Fruit fly (Drosophila melanogaster): Measurements from ENCODE around the gene COX5A.

The COX5A gene

DNA sequence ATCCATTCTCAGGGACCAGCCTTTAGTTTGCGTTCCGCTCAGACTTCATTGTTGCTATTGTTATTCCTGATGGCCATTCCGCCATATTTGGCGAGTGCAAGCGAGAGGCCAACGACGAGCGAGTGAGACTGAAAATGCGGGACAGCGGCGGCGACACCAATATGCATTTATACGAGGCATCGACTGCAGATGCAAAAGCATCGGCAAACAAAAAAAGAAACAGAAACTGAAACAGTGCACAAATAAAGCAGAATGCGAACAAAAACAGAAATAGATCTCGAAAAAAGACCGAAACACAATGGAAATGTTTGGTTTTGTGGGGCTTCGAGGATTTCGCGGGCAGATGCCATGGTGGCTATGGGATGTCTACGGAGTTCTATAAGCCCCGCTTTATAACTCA, 39.9 kb downstream of the COX5A start (continued):
- TF ChIP-seq CG32006 (GFP tag; optimal IDR thresholded peaks at IDR 0.05) (no peak), CG6854 (GFP tag; optimal IDR thresholded peaks at IDR 0.05) (peak; percentile 40), cyc (GFP tag; optimal IDR thresholded peaks at IDR 0.05) (no peak), Hr38 (GFP tag; optimal IDR thresholded peaks at IDR 0.05) (no peak), Ets96B (tag; optimal IDR thresholded peaks at IDR 0.05) (peak; percentile 37), Blimp-1 (GFP tag; optimal IDR thresholded peaks at IDR 0.05) (no peak), Met (GFP tag; optimal IDR thresholded peaks at IDR 0.05) (no peak), vri (GFP tag; optimal IDR thresholded peaks at IDR 0.05) (no peak), CG8119 (GFP tag; IDR thresholded peaks at IDR 0.05) (0 out of 3 replicates have a peak, but pooled peaks have one; percentile 34), net (GFP tag; optimal IDR thresholded peaks at IDR 0.05) (peak; percentile 9), Smox (GFP tag; optimal IDR thresholded peaks at IDR 0.05) (no peak), ss (GFP tag; optimal IDR thresholded peaks at IDR 0.05) (peak; percentile 79 to 80), CG8319 (GFP tag; optimal IDR thresholded peaks at IDR 0.05) (no peak), CG6163 (GFP tag; IDR thresholded peaks at IDR 0.05) (peak; percentile 82), CG3032 (tag; optimal IDR thresholded peaks at IDR 0.05) (no peak), spab (GFP tag; optimal IDR thresholded peaks at IDR 0.05) (peak; percentile 45), Hr39 (GFP tag; optimal IDR thresholded peaks at IDR 0.05) (no peak), svp (GFP tag) (no peak)

DNA sequence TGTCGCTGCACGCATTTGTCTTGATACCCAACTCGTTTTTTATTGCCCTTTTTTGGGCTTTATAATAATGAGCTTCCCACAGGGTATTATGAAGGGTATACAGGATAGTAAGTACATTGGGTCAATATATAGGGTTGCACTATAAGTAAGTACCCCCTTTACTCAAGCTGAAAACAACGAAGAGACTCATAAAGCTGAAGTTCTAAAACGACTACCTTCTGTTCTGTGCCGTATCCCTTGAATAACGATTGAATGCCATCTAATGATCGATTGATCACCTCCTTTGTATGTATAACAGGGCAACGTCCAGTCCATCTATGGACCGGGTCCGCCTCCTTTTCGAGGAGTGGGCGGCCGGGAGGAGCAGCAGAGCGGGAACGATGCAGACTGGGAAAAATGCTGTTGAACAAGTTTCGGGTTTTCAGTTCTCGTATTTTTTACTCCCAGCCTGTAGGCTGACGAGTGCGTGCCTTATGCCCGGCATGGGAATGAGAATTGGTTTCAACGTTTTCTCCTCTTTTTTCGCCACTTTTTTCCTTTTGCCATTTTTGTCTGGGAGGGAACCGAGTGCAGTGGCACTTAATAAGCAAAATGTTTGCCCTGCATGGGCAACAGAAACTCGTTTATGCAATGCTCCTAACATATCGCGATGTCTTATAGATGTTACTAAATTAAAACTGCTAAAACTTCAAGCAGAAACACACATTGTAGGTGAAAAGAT, 40.5 kb downstream of the COX5A start:
- TF ChIP-seq OdsH (GFP tag; optimal IDR thresholded peaks at IDR 0.05) (peak; percentile 30), esn (GFP tag; optimal IDR thresholded peaks at IDR 0.05) (peak; percentile 64), CG10669 (GFP tag; optimal IDR thresholded peaks at IDR 0.05) (peak; percentile 7), fd85E (GFP tag; optimal IDR thresholded peaks at IDR 0.05) (no peak), Gug (GFP tag; IDR thresholded peaks at IDR 0.05) (no peak), Ets21C (GFP tag; optimal IDR thresholded peaks at IDR 0.05) (peak; percentile 34), Eip78C (GFP tag) (peak; percentile 90), Met (GFP tag; optimal IDR thresholded peaks at IDR 0.05) (peak; percentile 70), CG11294 (GFP tag; IDR thresholded peaks at IDR 0.05) (no peak), Blimp-1 (GFP tag; optimal IDR thresholded peaks at IDR 0.05) (no peak), CG32006 (GFP tag; optimal IDR thresholded peaks at IDR 0.05) (no peak), ss (GFP tag; optimal IDR thresholded peaks at IDR 0.05) (peak; percentile 40 to 70), Hr39 (GFP tag; optimal IDR thresholded peaks at IDR 0.05) (peak; percentile 63), CG6808 (GFP tag; optimal IDR thresholded peaks at IDR 0.05) (peak; percentile 46), CG6276 (GFP tag; optimal IDR thresholded peaks at IDR 0.05) (peak; percentile 28), CG10631 (GFP tag; optimal IDR thresholded peaks at IDR 0.05) (peak; percentile 45), pdm3 (GFP tag; optimal IDR thresholded peaks at IDR 0.05) (peak; percentile 63), CG11902 (GFP tag; optimal IDR thresholded peaks at IDR 0.05) (peak; percentile 25), CG34406 (GFP tag; optimal IDR thresholded peaks at IDR 0.05) (peak; percentile 29), CG3919 (GFP tag; optimal IDR thresholded peaks at IDR 0.05) (peak; percentile 37), CG15336 (GFP tag; IDR thresholded peaks at IDR 0.05) (no peak), Smox (GFP tag; optimal IDR thresholded peaks at IDR 0.05) (peak; percentile 46), CG6163 (GFP tag; IDR thresholded peaks at IDR 0.05) (peak; percentile 47; the same call in 1 of the 3 replicates), net (GFP tag; optimal IDR thresholded peaks at IDR 0.05) (no peak), cyc (GFP tag; optimal IDR thresholded peaks at IDR 0.05) (peak; percentile 62), CG6792 (GFP tag; optimal IDR thresholded peaks at IDR 0.05) (peak; percentile 26), CG11762 (GFP tag; optimal IDR thresholded peaks at IDR 0.05; ENCODE audit: insufficient read depth) (no peak), Sox15 (GFP tag; optimal IDR thresholded peaks at IDR 0.05) (peak; percentile 34), CG4318 (GFP tag; optimal IDR thresholded peaks at IDR 0.05) (no peak), fd59A (GFP tag; optimal IDR thresholded peaks at IDR 0.05) (peak; percentile 0), acj6 (GFP tag; optimal IDR thresholded peaks at IDR 0.05) (peak; percentile 52), vri (GFP tag; optimal IDR thresholded peaks at IDR 0.05) (peak; percentile 29), CG9139 (GFP tag; optimal IDR thresholded peaks at IDR 0.05) (peak; percentile 2), spab (GFP tag; optimal IDR thresholded peaks at IDR 0.05) (no peak), Sox102F (GFP tag; optimal IDR thresholded peaks at IDR 0.05) (peak; percentile 17), Eip75B (GFP tag; optimal IDR thresholded peaks at IDR 0.05) (peak; percentile 67), CG1621 (tag; optimal IDR thresholded peaks at IDR 0.05) (no peak), dsx (GFP tag; optimal IDR thresholded peaks at IDR 0.05; ENCODE audit: poor library complexity, severe bottlenecking) (peak; percentile 4), salr (GFP tag; optimal IDR thresholded peaks at IDR 0.05) (peak in 1 of 2 experiments; percentile 28), eg (GFP tag; IDR thresholded peaks at IDR 0.05) (peak; percentile 32; the same call in 1 of the 3 replicates)

Data from whole organism, prepupa.